Worm (Caenorhabditis elegans) whole organism, mixed stage, embryonic: ENCODE measurements around the gene C50E3.12.

Experiments used
- M03D4.4 ChIP-seq: sonication (generic microtip); optimal IDR thresholded peaks from 2 replicates; lab custom pipeline; 2017; ENCODE audit warnings: mild to moderate bottlenecking, missing genetic modification characterization, missing compliant biosample characterization
- bed-3 ChIP-seq: fragments of 200-800 bp; sonication (Bioruptor generic); optimal IDR thresholded peaks from 3 replicates; lab custom pipeline; 2018; ENCODE audit warnings: mild to moderate bottlenecking, missing genetic modification characterization, moderate library complexity, missing compliant biosample characterization
- blmp-1 ChIP-seq: fragments of 150-350 bp; optimal IDR thresholded peaks from 2 replicates; lab custom pipeline; 2014; ENCODE audit warnings: missing biosample characterization, missing genetic modification characterization
- ceh-39 ChIP-seq: fragments of 150-350 bp; optimal IDR thresholded peaks from 2 replicates; lab custom pipeline; 2014; ENCODE audit warnings: missing biosample characterization, missing genetic modification characterization
- ceh-43 ChIP-seq: fragments of 200-800 bp; sonication (Bioruptor generic); optimal IDR thresholded peaks from 2 replicates; lab custom pipeline; 2018; ENCODE audit warnings: mild to moderate bottlenecking, missing genetic modification characterization, moderate library complexity, missing compliant biosample characterization
- ceh-83 ChIP-seq: fragments of 200-800 bp; sonication (Bioruptor generic); optimal IDR thresholded peaks from 2 replicates; lab custom pipeline; 2018; ENCODE audit warnings: mild to moderate bottlenecking, missing genetic modification characterization, missing compliant biosample characterization
- ces-1 ChIP-seq: fragments of 150-350 bp; optimal IDR thresholded peaks from 2 replicates; lab custom pipeline; 2014; ENCODE audit warnings: missing biosample characterization, missing genetic modification reagents, missing genetic modification characterization
- cnd-1 ChIP-seq: fragments of 200-800 bp; sonication (Bioruptor generic); optimal IDR thresholded peaks from 2 replicates; lab custom pipeline; 2018; ENCODE audit warnings: mild to moderate bottlenecking, missing genetic modification characterization, missing compliant biosample characterization
- drap-1 ChIP-seq: fragments of 200-800 bp; sonication (Bioruptor generic); optimal IDR thresholded peaks from 3 replicates; lab custom pipeline; 2018; ENCODE audit warnings: mild to moderate bottlenecking, missing genetic modification characterization, missing compliant biosample characterization
- elt-1 ChIP-seq: sonication (generic microtip); optimal IDR thresholded peaks from 2 replicates; lab custom pipeline; 2017; ENCODE audit warnings: missing genetic modification characterization, mild to moderate bottlenecking, missing compliant biosample characterization, antibody characterized with exemption, moderate library complexity, borderline replicate concordance; ENCODE audit not compliant: insufficient read depth
- elt-3 ChIP-seq: fragments of 150-350 bp; optimal IDR thresholded peaks from 2 replicates; lab custom pipeline; 2014; ENCODE audit warnings: missing biosample characterization, missing genetic modification characterization
- ham-2 ChIP-seq: fragments of 200-800 bp; sonication (Bioruptor generic); optimal IDR thresholded peaks from 2 replicates; lab custom pipeline; 2018; ENCODE audit warnings: mild to moderate bottlenecking, missing genetic modification characterization, missing compliant biosample characterization
- hlh-1 ChIP-seq: fragments of 150-350 bp; optimal IDR thresholded peaks from 2 replicates; lab custom pipeline; 2014; ENCODE audit warnings: missing biosample characterization, missing genetic modification reagents, missing genetic modification characterization
- lin-13 ChIP-seq: fragments of 150-350 bp; optimal IDR thresholded peaks from 2 replicates; lab custom pipeline; 2014; ENCODE audit warnings: missing biosample characterization, missing genetic modification characterization
- lin-32 ChIP-seq: fragments of 200-800 bp; sonication (Bioruptor generic); optimal IDR thresholded peaks from 2 replicates; lab custom pipeline; 2018; ENCODE audit warnings: mild to moderate bottlenecking, missing genetic modification characterization, missing compliant biosample characterization
- mab-5 ChIP-seq: fragments of 150-350 bp; optimal IDR thresholded peaks from 2 replicates; lab custom pipeline; 2014; ENCODE audit warnings: missing biosample characterization, missing genetic modification characterization
- mep-1 ChIP-seq: fragments of 150-350 bp; optimal IDR thresholded peaks from 2 replicates; lab custom pipeline; 2017; ENCODE audit warnings: missing biosample characterization, missing genetic modification reagents, missing genetic modification characterization, inconsistent platforms
- mls-2 ChIP-seq: sonication (generic microtip); optimal IDR thresholded peaks from 2 replicates; lab custom pipeline; 2016; ENCODE audit warnings: mild to moderate bottlenecking, missing genetic modification characterization, moderate library complexity, missing compliant biosample characterization
- nhr-12 ChIP-seq: fragments of 150-350 bp; optimal IDR thresholded peaks from 2 replicates; lab custom pipeline; 2014; ENCODE audit warnings: missing biosample characterization, missing genetic modification characterization
- nhr-2 ChIP-seq: fragments of 150-350 bp; optimal IDR thresholded peaks from 2 replicates; lab custom pipeline; 2014; ENCODE audit warnings: missing biosample characterization, missing genetic modification characterization
- nhr-237 ChIP-seq: fragments of 150-350 bp; optimal IDR thresholded peaks from 2 replicates; lab custom pipeline; 2014; ENCODE audit warnings: missing biosample characterization, missing genetic modification characterization
- nhr-28 ChIP-seq: fragments of 150-350 bp; optimal IDR thresholded peaks from 2 replicates; lab custom pipeline; 2014; ENCODE audit warnings: missing biosample characterization, missing genetic modification characterization
- nhr-76 ChIP-seq: sonication (generic microtip); optimal IDR thresholded peaks from 2 replicates; lab custom pipeline; 2017; ENCODE audit warnings: missing biosample characterization, missing genetic modification characterization
- pha-4 ChIP-seq: fragments of 150-350 bp; optimal IDR thresholded peaks from 2 replicates; lab custom pipeline; 2018; ENCODE audit warnings: missing biosample characterization, missing genetic modification reagents, missing genetic modification characterization
- sem-2 ChIP-seq: fragments of 200-800 bp; sonication (Bioruptor generic); optimal IDR thresholded peaks from 2 replicates; lab custom pipeline; 2018; ENCODE audit warnings: mild to moderate bottlenecking, missing genetic modification characterization, missing compliant biosample characterization
- snpc-4 ChIP-seq: fragments of 150-350 bp; optimal IDR thresholded peaks from 2 replicates; lab custom pipeline; 2014; ENCODE audit warnings: missing biosample characterization, missing genetic modification characterization
- sptf-1 ChIP-seq: sonication (generic microtip); optimal IDR thresholded peaks from 2 replicates; lab custom pipeline; 2017; ENCODE audit warnings: mild to moderate bottlenecking, missing genetic modification characterization, moderate library complexity, missing compliant biosample characterization
- tbx-8 ChIP-seq: fragments of 200-800 bp; sonication (Bioruptor generic); optimal IDR thresholded peaks from 2 replicates; lab custom pipeline; 2018; ENCODE audit warnings: mild to moderate bottlenecking, missing genetic modification characterization, moderate library complexity, missing compliant biosample characterization
- unc-120 ChIP-seq: sonication (generic microtip); optimal IDR thresholded peaks from 2 replicates; lab custom pipeline; 2017; ENCODE audit warnings: missing genetic modification characterization, missing compliant biosample characterization; ENCODE audit not compliant: poor library complexity, severe bottlenecking
- unc-39 ChIP-seq: fragments of 150-350 bp; optimal IDR thresholded peaks from 2 replicates; lab custom pipeline; 2014; ENCODE audit warnings: missing biosample characterization, missing genetic modification characterization
- unc-62 ChIP-seq: fragments of 150-350 bp; optimal IDR thresholded peaks from 2 replicates; lab custom pipeline; 2014; ENCODE audit warnings: missing biosample characterization, missing genetic modification reagents, missing genetic modification characterization
- zip-8 ChIP-seq: fragments of 150-350 bp; optimal IDR thresholded peaks from 2 replicates; lab custom pipeline; 2014; ENCODE audit warnings: missing biosample characterization, missing genetic modification characterization

Gene C50E3.12

DNA sequence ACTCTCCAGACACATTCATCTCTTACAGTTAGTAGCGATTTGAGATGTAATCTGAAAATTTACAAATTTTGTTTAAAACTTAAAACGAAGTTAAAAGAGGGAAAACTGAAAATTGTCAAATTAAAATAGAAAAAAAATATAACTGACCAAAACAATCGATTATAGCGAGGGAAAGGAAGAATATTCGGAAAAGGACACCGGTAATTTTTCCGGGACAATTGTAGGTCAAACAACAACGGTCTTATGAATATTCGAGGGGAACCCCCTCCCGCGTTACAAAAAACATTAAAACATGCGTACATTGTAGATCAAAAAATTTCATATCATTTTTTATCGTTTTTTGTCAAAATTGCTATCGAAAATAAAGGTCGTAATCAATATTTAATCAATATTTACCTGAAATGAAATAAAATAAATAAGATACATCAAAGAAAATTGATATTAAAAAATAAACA is at the start of gene C50E3.12:
C50E3.12 (minus strand) TSS at position 51 of the 455 bp plus-strand sequence.
- TF ChIP-seq blmp-1 (no peak), lin-32 (GFP tag; lab: Kevin White, UChicago) (no peak), nhr-12 (tag; lab: Kevin White, UChicago) (no peak), ham-2 (GFP tag; lab: Kevin White, UChicago) (no peak), tbx-8 (no peak), pha-4 (tag; lab: Kevin White, UChicago) (no peak), bed-3 (no peak), unc-39 (no peak), nhr-237 (tag; lab: Kevin White, UChicago) (no peak), mls-2 (tag; lab: Kevin White, UChicago) (no peak)

- TF ChIP-seq unc-120 (no peak), M03D4.4 (no peak), bed-3 (no peak), mep-1 (no peak), mab-5 (tag; lab: Kevin White, UChicago) (no peak), nhr-237 (tag; lab: Kevin White, UChicago) (no peak), lin-32 (GFP tag; lab: Kevin White, UChicago) (no peak), cnd-1 (tag; lab: Kevin White, UChicago) (no peak), nhr-2 (no peak), sptf-1 (tag; lab: Kevin White, UChicago) (no peak), ham-2 (GFP tag; lab: Kevin White, UChicago) (no peak), pha-4 (tag; lab: Kevin White, UChicago) (no peak), elt-1 (tag; lab: Kevin White, UChicago) (no peak)
These were observed 46.1 kb upstream of the C50E3.12 start, which contains the start of gene C12D5.5 for ce11 chrV:7667940-7668339. Gene C12D5.5 (plus strand): TSS chrV:7668240.

- no peak for TF ChIP-seq blmp-1
- TF ChIP-seq ceh-83 (GFP tag; lab: Kevin White, UChicago) = no peak
- TF ChIP-seq tbx-8 = no peak
- TF ChIP-seq bed-3 = no peak
- no peak for TF ChIP-seq lin-32 (GFP tag; lab: Kevin White, UChicago)
- TF ChIP-seq nhr-2 = no peak
- no peak for TF ChIP-seq nhr-76 (tag; lab: Kevin White, UChicago)
- TF ChIP-seq drap-1 (GFP tag; lab: Kevin White, UChicago) = no peak
- TF ChIP-seq ceh-39 (tag; lab: Kevin White, UChicago) = no peak
- no peak for TF ChIP-seq unc-62 (GFP tag; lab: Kevin White, UChicago)
- no peak for TF ChIP-seq mep-1
- TF ChIP-seq M03D4.4 = no peak
- no peak for TF ChIP-seq unc-39
- TF ChIP-seq mls-2 (tag; lab: Kevin White, UChicago) = no peak
- TF ChIP-seq nhr-237 (tag; lab: Kevin White, UChicago) = no peak
- no peak for TF ChIP-seq mab-5 (tag; lab: Kevin White, UChicago)
- TF ChIP-seq pha-4 (tag; lab: Kevin White, UChicago) = no peak
These were observed 31.7 kb upstream of the C50E3.12 start, which contains the start of gene srh-200 for ce11 chrV:7653567-7653966. Gene srh-200 (minus strand): TSS chrV:7653667.

DNA sequence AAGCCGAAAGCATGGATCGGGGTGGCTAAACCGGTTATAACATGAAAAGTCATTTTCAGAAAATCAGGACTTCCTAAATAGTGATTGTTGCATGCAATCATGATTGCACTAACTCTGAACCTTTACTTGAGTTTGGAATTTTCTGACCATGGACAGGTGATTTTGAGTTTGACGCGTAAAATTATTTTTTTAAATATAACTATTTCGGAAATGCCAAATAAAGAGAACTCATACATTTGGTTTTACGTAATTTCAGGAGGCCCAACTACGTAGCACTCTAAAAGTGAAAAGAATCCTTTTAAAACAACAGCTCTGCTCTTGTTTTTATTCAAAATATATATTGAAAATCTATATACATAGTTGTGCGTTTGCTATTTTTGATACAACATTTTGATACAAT is 29.9 kb upstream of the C50E3.12 start, which contains the start of gene srh-234:
srh-234 (minus strand) TSS at position 101 of the 400 bp plus-strand sequence.
- TF ChIP-seq mab-5 (tag; lab: Kevin White, UChicago) (no peak), lin-32 (GFP tag; lab: Kevin White, UChicago) (no peak), sem-2 (GFP tag; lab: Kevin White, UChicago) (no peak), ceh-43 (GFP tag; lab: Kevin White, UChicago) (no peak), pha-4 (tag; lab: Kevin White, UChicago) (no peak), sptf-1 (tag; lab: Kevin White, UChicago) (no peak), lin-13 (no peak), snpc-4 (tag; lab: Kevin White, UChicago) (no peak), mep-1 (no peak), cnd-1 (tag; lab: Kevin White, UChicago) (no peak), elt-3 (no peak)

- TF ChIP-seq ces-1 (GFP tag; lab: Kevin White, UChicago) (no peak), bed-3 (no peak), nhr-28 (tag; lab: Kevin White, UChicago) (no peak), zip-8 (tag; lab: Kevin White, UChicago) (no peak), elt-1 (tag; lab: Kevin White, UChicago) (no peak), nhr-237 (tag; lab: Kevin White, UChicago) (no peak), hlh-1 (tag; lab: Kevin White, UChicago) (no peak), blmp-1 (no peak), mls-2 (tag; lab: Kevin White, UChicago) (no peak)
These were observed 28.1 kb upstream of the C50E3.12 start for ce11 chrV:7649963-7650362.
